Worm (Caenorhabditis elegans) whole organism, late embryonic: ENCODE results near the gene F55G11.2.

Source experiments
- K02D7.2 ChIP-seq: sonication (generic microtip); optimal IDR thresholded peaks from 2 replicates; lab custom pipeline; 2017; ENCODE audit warnings: mild to moderate bottlenecking, missing genetic modification characterization, missing compliant biosample characterization
- ama-1 ChIP-seq: fragments of 150-350 bp; optimal IDR thresholded peaks from 2 replicates; lab custom pipeline; 2014
- che-1 ChIP-seq: sonication (generic microtip); optimal IDR thresholded peaks from 2 replicates; lab custom pipeline; 2016; ENCODE audit warnings: mild to moderate bottlenecking, missing genetic modification characterization, missing compliant biosample characterization
- dmd-4 ChIP-seq: sonication (generic microtip); optimal IDR thresholded peaks from 2 replicates; lab custom pipeline; 2016; ENCODE audit warnings: borderline replicate concordance, missing genetic modification characterization, missing compliant biosample characterization
- hlh-8 ChIP-seq: sonication (generic microtip); optimal IDR thresholded peaks from 2 replicates; lab custom pipeline; 2016; ENCODE audit warnings: missing genotype, missing genetic modification characterization, missing compliant biosample characterization
- lim-6 ChIP-seq: sonication (generic microtip); optimal IDR thresholded peaks from 2 replicates; lab custom pipeline; 2016; ENCODE audit warnings: missing genetic modification characterization, missing compliant biosample characterization
- nfya-1 ChIP-seq: sonication (generic microtip); optimal IDR thresholded peaks from 2 replicates; lab custom pipeline; 2017; ENCODE audit warnings: missing genetic modification characterization, mild to moderate bottlenecking, missing compliant biosample characterization, antibody characterized with exemption, moderate library complexity
- nhr-232 ChIP-seq: sonication (generic microtip); optimal IDR thresholded peaks from 2 replicates; lab custom pipeline; 2016; ENCODE audit warnings: missing genetic modification characterization, missing compliant biosample characterization
- pat-9 ChIP-seq: fragments of 200-800 bp; sonication (Bioruptor generic); optimal IDR thresholded peaks from 2 replicates; lab custom pipeline; 2018; ENCODE audit warnings: mild to moderate bottlenecking, missing genetic modification characterization, moderate library complexity, missing compliant biosample characterization
- sox-4 ChIP-seq: sonication (generic microtip); optimal IDR thresholded peaks from 2 replicates; lab custom pipeline; 2017; ENCODE audit warnings: mild to moderate bottlenecking, missing genetic modification characterization, inconsistent platforms, missing compliant biosample characterization
- tbx-2 ChIP-seq: sonication (generic microtip); optimal IDR thresholded peaks from 2 replicates; lab custom pipeline; 2016; ENCODE audit warnings: missing genetic modification characterization, missing compliant biosample characterization

DNA sequence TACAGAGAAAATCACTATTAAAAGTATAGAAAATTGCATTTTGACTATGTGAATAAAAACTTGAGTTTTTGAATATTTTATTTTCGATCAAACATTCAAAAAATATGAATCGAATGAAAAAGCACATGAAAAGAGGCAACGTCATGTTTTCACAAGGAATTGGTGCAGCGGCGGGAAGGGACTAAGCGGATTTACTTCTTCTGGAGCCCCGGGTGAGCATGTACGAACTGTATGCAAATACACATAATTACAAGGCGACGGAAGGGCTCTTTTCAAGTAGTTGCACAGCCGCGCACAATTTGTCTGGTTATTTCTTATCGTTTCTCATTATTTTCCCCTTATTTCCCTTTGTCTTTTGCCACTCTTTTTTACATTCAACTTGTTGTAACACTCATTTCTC, 26.8 kb upstream of the F55G11.2 start, which contains the start of gene K10D11.7:
- no peak for TF ChIP-seq lim-6 (tag; lab: Kevin White, UChicago)
- no peak for TF ChIP-seq dmd-4
- TF ChIP-seq nhr-232 (tag; lab: Kevin White, UChicago) = no peak
- TF ChIP-seq sox-4 (tag; lab: Kevin White, UChicago) = no peak
- TF ChIP-seq nfya-1 (tag; lab: Kevin White, UChicago) = no peak
- TF ChIP-seq ama-1 (lab: Kevin White, UChicago) = no peak
- TF ChIP-seq hlh-8 (tag; lab: Kevin White, UChicago) = no peak
- TF ChIP-seq tbx-2 = no peak
- TF ChIP-seq che-1 (tag; lab: Kevin White, UChicago) = no peak
- TF ChIP-seq pat-9 (tag; lab: Kevin White, UChicago) = no peak
- TF ChIP-seq K02D7.2 (tag; lab: Kevin White, UChicago) = no peak
